Fruit fly (Drosophila melanogaster): ENCODE data around the gene Agpat2.
A peak's percentile ranks its signal among the peaks of the same experiment; 100 is the strongest.

Gene Agpat2

dm6 chr2L:8471667-8472066, 7.9 kb upstream of the Agpat2 start:
- no peak for TF ChIP-seq CG17801 (GFP tag; optimal IDR thresholded peaks at IDR 0.05; ENCODE audit: partially characterized antibody)

- no peak for TF ChIP-seq CG17801 (GFP tag; optimal IDR thresholded peaks at IDR 0.05; ENCODE audit: partially characterized antibody)
Observed at dm6 chr2L:8468929-8469681, 5.3 kb upstream of the Agpat2 start.

- TF ChIP-seq CG17801 (GFP tag; optimal IDR thresholded peaks at IDR 0.05; ENCODE audit: partially characterized antibody) = no peak
Observed at dm6 chr2L:8466643-8467042, 2.8 kb upstream of the Agpat2 start, which contains the start of gene dachs. Gene dachs, plus strand, starts transcription at chr2L:8466817.

dm6 chr2L:8464107-8464582, 351 bp upstream of the Agpat2 start, which contains the start of gene prg:
Gene prg, plus strand, starts transcription at chr2L:8464488.
- TF ChIP-seq CG17801 (GFP tag; optimal IDR thresholded peaks at IDR 0.05; ENCODE audit: partially characterized antibody) = peak; percentile 78

- TF ChIP-seq CG17801 (GFP tag; optimal IDR thresholded peaks at IDR 0.05; ENCODE audit: partially characterized antibody) = no peak
Observed at dm6 chr2L:8461782-8462453, 1.9 kb downstream of the Agpat2 start.

- no peak for TF ChIP-seq CG17801 (GFP tag; optimal IDR thresholded peaks at IDR 0.05; ENCODE audit: partially characterized antibody)
Observed at dm6 chr2L:8451497-8451896, 12.3 kb downstream of the Agpat2 start.

- no peak for TF ChIP-seq CG17801 (GFP tag; optimal IDR thresholded peaks at IDR 0.05; ENCODE audit: partially characterized antibody)
Observed at dm6 chr2L:8449358-8449757, 14.4 kb downstream of the Agpat2 start, which contains the start of gene Aasdh. Gene Aasdh, minus strand, starts transcription at chr2L:8449576.

dm6 chr2L:8442147-8442546, 21.6 kb downstream of the Agpat2 start, which contains the start of gene CG31897:
Gene CG31897, plus strand, starts transcription at chr2L:8442447.
- TF ChIP-seq CG17801 (GFP tag; optimal IDR thresholded peaks at IDR 0.05; ENCODE audit: partially characterized antibody) = no peak

- no peak for TF ChIP-seq CG17801 (GFP tag; optimal IDR thresholded peaks at IDR 0.05; ENCODE audit: partially characterized antibody)
Observed at dm6 chr2L:8438052-8438451, 25.7 kb downstream of the Agpat2 start, which contains the start of gene mus201. Gene mus201, plus strand, starts transcription at chr2L:8438169.

- TF ChIP-seq CG17801 (GFP tag; optimal IDR thresholded peaks at IDR 0.05; ENCODE audit: partially characterized antibody) = no peak
Observed at dm6 chr2L:8437176-8437575, 26.6 kb downstream of the Agpat2 start, which contains the start of the genes D12 and Chrac-14. Gene D12, minus strand, starts transcription at chr2L:8437365. Gene Chrac-14, plus strand, starts transcription at chr2L:8437405.

- TF ChIP-seq CG17801 (GFP tag; optimal IDR thresholded peaks at IDR 0.05; ENCODE audit: partially characterized antibody) = no peak
Observed at dm6 chr2L:8433512-8433911, 30.3 kb downstream of the Agpat2 start, which contains the start of gene grk. Gene grk, minus strand, starts transcription at chr2L:8433598.

- no peak for TF ChIP-seq CG17801 (GFP tag; optimal IDR thresholded peaks at IDR 0.05; ENCODE audit: partially characterized antibody)
Observed at dm6 chr2L:8432130-8432529, 31.7 kb downstream of the Agpat2 start.

dm6 chr2L:8426801-8427200, 37.0 kb downstream of the Agpat2 start:
- TF ChIP-seq CG17801 (GFP tag; optimal IDR thresholded peaks at IDR 0.05; ENCODE audit: partially characterized antibody) = no peak

dm6 chr2L:8425962-8426759, 37.6 kb downstream of the Agpat2 start:
- no peak for TF ChIP-seq CG17801 (GFP tag; optimal IDR thresholded peaks at IDR 0.05; ENCODE audit: partially characterized antibody)

dm6 chr2L:8425212-8425611, 38.6 kb downstream of the Agpat2 start:
- TF ChIP-seq CG17801 (GFP tag; optimal IDR thresholded peaks at IDR 0.05; ENCODE audit: partially characterized antibody) = no peak

Measured in ovary, adult (tissue).